Worm (Caenorhabditis elegans): ENCODE results near the gene srh-5.

The srh-5 gene

ce11 chrV:1731918-1732317, 46.5 kb downstream of the srh-5 start, which contains the start of gene gst-21:
gst-21 (minus strand) TSS chrV:1732018.
- TF ChIP-seq lin-29 (GFP tag; IDR thresholded peaks at IDR 0.05) (no peak), nhr-28 (tag; optimal IDR thresholded peaks at IDR 0.05) (peak; percentile 65), zag-1 (tag; optimal IDR thresholded peaks at IDR 0.05) (no peak), unc-62 (GFP tag; optimal IDR thresholded peaks at IDR 0.05 in 1 of 2) (peak in 1 of 2 experiments; percentile 15), unc-62 (tag; optimal IDR thresholded peaks at IDR 0.05) (no peak), Y5F2A.4 (GFP tag; optimal IDR thresholded peaks at IDR 0.05) (no peak)

ce11 chrV:1734569-1734968, 49.1 kb downstream of the srh-5 start, which contains the start of gene str-160:
str-160 (plus strand) TSS chrV:1734869.
- no peak for TF ChIP-seq lin-38 (GFP tag; IDR thresholded peaks at IDR 0.05)
- no peak for TF ChIP-seq nhr-42 (GFP tag; IDR thresholded peaks at IDR 0.05)
- no peak for TF ChIP-seq unc-130 (GFP tag; optimal IDR thresholded peaks at IDR 0.05)
- no peak for TF ChIP-seq R02D3.7 (tag; optimal IDR thresholded peaks at IDR 0.05)
- TF ChIP-seq dmd-6 (GFP tag; IDR thresholded peaks at IDR 0.05), result no peak
- TF ChIP-seq F26F4.8 (GFP tag; conservative IDR thresholded peaks at IDR 0.05), result no peak
- no peak for TF ChIP-seq hlh-30 (tag; optimal IDR thresholded peaks at IDR 0.05; ENCODE audit: insufficient read depth)
- no peak for TF ChIP-seq hif-1 (tag; optimal IDR thresholded peaks at IDR 0.05)
- no peak for TF ChIP-seq nhr-77 (tag; optimal IDR thresholded peaks at IDR 0.05)
- TF ChIP-seq ceh-32 (tag; optimal IDR thresholded peaks at IDR 0.05; ENCODE audit: poor library complexity), result no peak
- TF ChIP-seq fos-1 (tag; optimal IDR thresholded peaks at IDR 0.05), result no peak
- no peak for TF ChIP-seq cey-2 (tag; optimal IDR thresholded peaks at IDR 0.05; ENCODE audit: borderline replicate concordance, insufficient read depth)

Measured in whole organism, L4 larva.